Fruit fly (Drosophila melanogaster) whole organism, embryonic: ENCODE measurements around the gene scpr-C.

ENCODE experiments used
- Abd-B ChIP-seq: fragments of 200-800 bp; sonication (Bioruptor generic); optimal IDR thresholded peaks from 2 replicates; lab custom pipeline; 2018; ENCODE audit warnings: missing biosample characterization, mild to moderate bottlenecking, missing genetic modification characterization, moderate library complexity
- Ada2b ChIP-seq: fragments of 200-800 bp; sonication (Bioruptor generic); IDR thresholded peaks from 2 replicates; pipeline ENCODE4 v1.3.6; 2022; ENCODE audit warnings: missing biosample characterization, missing genetic modification characterization
- CG10274 ChIP-seq: fragments of 200-800 bp; sonication (Bioruptor generic); optimal IDR thresholded peaks from 3 replicates; lab custom pipeline; 2017; ENCODE audit warnings: missing biosample characterization, mild to moderate bottlenecking, missing genetic modification characterization
- CG11695 ChIP-seq: fragments of 200-800 bp; sonication (Bioruptor generic); IDR thresholded peaks from 3 replicates; pipeline ENCODE4 v1.3.6; 2022; ENCODE audit warnings: missing biosample characterization, missing genetic modification characterization
- CG12769 ChIP-seq: fragments of 200-800 bp; sonication (Bioruptor generic); optimal IDR thresholded peaks from 2 replicates; lab custom pipeline; 2019; ENCODE audit warnings: missing biosample characterization, mild to moderate bottlenecking, missing genetic modification characterization, moderate library complexity
- CG13287 ChIP-seq: fragments of 200-800 bp; sonication (Bioruptor generic); IDR thresholded peaks from 2 replicates; pipeline ENCODE4 v1.3.6; 2022; ENCODE audit warnings: missing biosample characterization, missing genetic modification characterization; ENCODE audit not compliant: partially characterized antibody
- CG16813 ChIP-seq: fragments of 200-800 bp; sonication (Bioruptor generic); IDR thresholded peaks from 3 replicates; pipeline ENCODE4 v1.3.6; 2022; ENCODE audit warnings: missing biosample characterization, missing genetic modification characterization; ENCODE audit not compliant: partially characterized antibody
- CG16815 ChIP-seq: fragments of 200-800 bp; sonication (Bioruptor generic); optimal IDR thresholded peaks from 3 replicates; lab custom pipeline; 2017; ENCODE audit warnings: missing biosample characterization, mild to moderate bottlenecking, missing genetic modification characterization
- CG17186 ChIP-seq: fragments of 200-800 bp; sonication (Bioruptor generic); optimal IDR thresholded peaks from 3 replicates; lab custom pipeline; 2017; ENCODE audit warnings: missing biosample characterization, missing genetic modification reagents, missing genetic modification characterization
- CG17802 ChIP-seq: fragments of 200-800 bp; sonication (Bioruptor generic); optimal IDR thresholded peaks from 2 replicates; lab custom pipeline; 2018; ENCODE audit warnings: missing biosample characterization, mild to moderate bottlenecking, missing genetic modification characterization, moderate library complexity
- CG2120 ChIP-seq: fragments of 200-800 bp; sonication (Bioruptor generic); optimal IDR thresholded peaks from 3 replicates; lab custom pipeline; 2016; ENCODE audit warnings: missing biosample characterization, missing genetic modification characterization
- CG30403 ChIP-seq: fragments of 200-800 bp; sonication (Bioruptor generic); optimal IDR thresholded peaks from 3 replicates; lab custom pipeline; 2016; ENCODE audit warnings: missing biosample characterization, missing genetic modification characterization
- CG31365 ChIP-seq: fragments of 200-800 bp; sonication (Bioruptor generic); optimal IDR thresholded peaks from 2 replicates; lab custom pipeline; 2018; ENCODE audit warnings: missing biosample characterization, mild to moderate bottlenecking, missing genetic modification characterization
- CG33213 ChIP-seq: fragments of 200-800 bp; sonication (Bioruptor generic); optimal IDR thresholded peaks from 3 replicates; lab custom pipeline; 2016; ENCODE audit warnings: missing biosample characterization, missing genetic modification characterization
- CG4328 ChIP-seq: fragments of 200-800 bp; sonication (Bioruptor generic); optimal IDR thresholded peaks from 3 replicates; lab custom pipeline; 2017; ENCODE audit warnings: missing biosample characterization, missing genetic modification reagents, missing genetic modification characterization
- CG4424 ChIP-seq: fragments of 200-800 bp; sonication (Bioruptor generic); optimal IDR thresholded peaks from 3 replicates; lab custom pipeline; 2016; ENCODE audit warnings: missing biosample characterization, missing genetic modification characterization
- CG6272 ChIP-seq: fragments of 200-800 bp; sonication (Bioruptor generic); IDR thresholded peaks from 2 replicates; pipeline ENCODE4 v1.3.6; 2022; ENCODE audit warnings: missing biosample characterization, missing genetic modification characterization
- CG6654 ChIP-seq: fragments of 200-800 bp; sonication (Bioruptor generic); optimal IDR thresholded peaks from 2 replicates; lab custom pipeline; 2017; ENCODE audit warnings: missing biosample characterization, mild to moderate bottlenecking, missing genetic modification characterization
- CG7786 ChIP-seq: fragments of 200-800 bp; sonication (Bioruptor generic); optimal IDR thresholded peaks from 2 replicates; lab custom pipeline; 2016; ENCODE audit warnings: missing biosample characterization, missing genetic modification characterization
- CG9932 ChIP-seq: fragments of 200-800 bp; sonication (Bioruptor generic); IDR thresholded peaks from 2 replicates; pipeline ENCODE4 v1.3.6; 2022; ENCODE audit warnings: missing biosample characterization, missing genetic modification characterization
- CTCF ChIP-seq: fragments of 200-800 bp; sonication (Bioruptor generic); optimal IDR thresholded peaks from 2 replicates; lab custom pipeline; 2017; ENCODE audit warnings: missing biosample characterization, mild to moderate bottlenecking, missing genetic modification characterization, moderate library complexity
- Camta ChIP-seq: fragments of 200-800 bp; sonication (Bioruptor generic); optimal IDR thresholded peaks from 2 replicates; lab custom pipeline; 2016; ENCODE audit warnings: missing biosample characterization, missing genetic modification characterization
- CrebB ChIP-seq: fragments of 200-800 bp; sonication (Bioruptor generic); optimal IDR thresholded peaks from 3 replicates; lab custom pipeline; 2018; ENCODE audit warnings: missing biosample characterization, mild to moderate bottlenecking, missing genetic modification characterization
- Doc3 ChIP-seq: fragments of 200-800 bp; sonication (Bioruptor generic); IDR thresholded peaks from 3 replicates; pipeline ENCODE4 v1.3.6; 2022; ENCODE audit warnings: missing biosample characterization, missing genetic modification characterization; ENCODE audit not compliant: partially characterized antibody
- Elba2 ChIP-seq: fragments of 200-800 bp; sonication (Bioruptor generic); optimal IDR thresholded peaks from 3 replicates; lab custom pipeline; 2016; ENCODE audit warnings: missing biosample characterization, missing genetic modification characterization
- Hr78 ChIP-seq, 2 experiments: fragments of 200-800 bp in 1 of 2; fragments of >200 bp in 1 of 2; sonication (Bioruptor generic) in 1 of 2; optimal IDR thresholded peaks; 2 replicates each; lab custom pipeline; 2017 to 2019; ENCODE audit warnings: missing biosample characterization in 2 of 2, missing genetic modification characterization in 2 of 2, mild to moderate bottlenecking in 1 of 2, moderate library complexity in 1 of 2
- Hsf ChIP-seq: fragments of 200-800 bp; sonication (Bioruptor generic); optimal IDR thresholded peaks from 3 replicates; lab custom pipeline; 2016; ENCODE audit warnings: missing biosample characterization, missing genetic modification characterization
- Kr ChIP-seq: fragments of 200-800 bp; sonication (Bioruptor generic); optimal IDR thresholded peaks from 2 replicates; lab custom pipeline; 2017; ENCODE audit warnings: missing biosample characterization, mild to moderate bottlenecking, missing genetic modification characterization
- NFAT ChIP-seq: fragments of 200-800 bp; sonication (Bioruptor generic); IDR thresholded peaks from 2 replicates; pipeline ENCODE4 v1.3.6; 2022; ENCODE audit warnings: missing biosample characterization, missing genetic modification characterization
- Rfx ChIP-seq: fragments of 200-800 bp; sonication (Bioruptor generic); IDR thresholded peaks from 2 replicates; pipeline ENCODE4 v1.3.6; 2022; ENCODE audit warnings: missing biosample characterization, missing genetic modification characterization
- Six4 ChIP-seq: fragments of 200-800 bp; sonication (Bioruptor generic); optimal IDR thresholded peaks from 2 replicates; lab custom pipeline; 2016; ENCODE audit warnings: missing biosample characterization, missing genetic modification characterization
- Sox100B ChIP-seq: fragments of 200-800 bp; sonication (Bioruptor generic); optimal IDR thresholded peaks from 3 replicates; lab custom pipeline; 2018; ENCODE audit warnings: missing biosample characterization, mild to moderate bottlenecking, missing genetic modification characterization
- Sry-δ ChIP-seq: fragments of 200-800 bp; sonication (Bioruptor generic); optimal IDR thresholded peaks from 2 replicates; lab custom pipeline; 2016; ENCODE audit warnings: missing biosample characterization, missing genetic modification characterization
- Tbp ChIP-seq: fragments of >200 bp; optimal IDR thresholded peaks from 2 replicates; lab custom pipeline; 2018; ENCODE audit warnings: missing biosample characterization, missing genetic modification characterization
- caup ChIP-seq: fragments of 200-800 bp; sonication (Bioruptor generic); optimal IDR thresholded peaks from 3 replicates; lab custom pipeline; 2017; ENCODE audit warnings: missing biosample characterization, mild to moderate bottlenecking, missing genetic modification characterization, moderate library complexity; ENCODE audit not compliant: severe bottlenecking
- emc ChIP-seq: fragments of 200-800 bp; sonication (Bioruptor generic); optimal IDR thresholded peaks from 2 replicates; lab custom pipeline; 2016; ENCODE audit warnings: missing biosample characterization, missing genetic modification characterization
- exex ChIP-seq: fragments of 200-800 bp; sonication (Bioruptor generic); optimal IDR thresholded peaks from 4 replicates; lab custom pipeline; 2018; ENCODE audit warnings: missing biosample characterization, mild to moderate bottlenecking, missing genetic modification characterization, moderate library complexity
- fd3F ChIP-seq: fragments of 200-800 bp; sonication (Bioruptor generic); optimal IDR thresholded peaks from 2 replicates; lab custom pipeline; 2018; ENCODE audit warnings: missing biosample characterization, mild to moderate bottlenecking, missing genetic modification characterization, moderate library complexity
- gce ChIP-seq: fragments of 200-800 bp; sonication (Bioruptor generic); IDR thresholded peaks from 3 replicates; pipeline ENCODE4 v1.3.6; 2022; ENCODE audit warnings: missing biosample characterization, missing genetic modification characterization
- gcm ChIP-seq: fragments of 200-800 bp; sonication (Bioruptor generic); optimal IDR thresholded peaks from 2 replicates; lab custom pipeline; 2019; ENCODE audit warnings: missing biosample characterization, mild to moderate bottlenecking, missing genetic modification characterization, moderate library complexity
- luna ChIP-seq: fragments of 200-800 bp; sonication (Bioruptor generic); optimal IDR thresholded peaks from 2 replicates; lab custom pipeline; 2016; ENCODE audit warnings: missing biosample characterization, missing genetic modification characterization
- nerfin-1 ChIP-seq: fragments of 200-800 bp; sonication (Bioruptor generic); optimal IDR thresholded peaks from 3 replicates; lab custom pipeline; 2019; ENCODE audit warnings: missing biosample characterization, mild to moderate bottlenecking, missing genetic modification characterization, moderate library complexity
- nmo ChIP-seq: fragments of 200-800 bp; sonication (Bioruptor generic); optimal IDR thresholded peaks from 2 replicates; lab custom pipeline; 2018; ENCODE audit warnings: missing biosample characterization, mild to moderate bottlenecking, missing genetic modification characterization, moderate library complexity
- org-1 ChIP-seq: fragments of 200-800 bp; sonication (Bioruptor generic); optimal IDR thresholded peaks from 2 replicates; lab custom pipeline; 2017; ENCODE audit warnings: missing biosample characterization, missing genetic modification characterization
- pb ChIP-seq: fragments of 200-800 bp; sonication (Bioruptor generic); optimal IDR thresholded peaks from 3 replicates; lab custom pipeline; 2016; ENCODE audit warnings: missing biosample characterization, missing genetic modification characterization
- pnt ChIP-seq: fragments of 200-800 bp; sonication (Bioruptor generic); optimal IDR thresholded peaks from 3 replicates; lab custom pipeline; 2016; ENCODE audit warnings: missing biosample characterization, missing genetic modification characterization
- psq ChIP-seq: fragments of 200-800 bp; sonication (Bioruptor generic); optimal IDR thresholded peaks from 2 replicates; lab custom pipeline; 2017; ENCODE audit warnings: missing biosample characterization, missing genetic modification characterization
- pzg ChIP-seq: fragments of 200-800 bp; sonication (Bioruptor generic); optimal IDR thresholded peaks from 3 replicates; lab custom pipeline; 2018; ENCODE audit warnings: missing biosample characterization, mild to moderate bottlenecking, missing genetic modification characterization, moderate library complexity
- schlank ChIP-seq: fragments of 200-800 bp; sonication (Bioruptor generic); optimal IDR thresholded peaks from 2 replicates; lab custom pipeline; 2018; ENCODE audit warnings: missing biosample characterization, mild to moderate bottlenecking, missing genetic modification characterization
- ttk ChIP-seq: fragments of 200-800 bp; sonication (Bioruptor generic); IDR thresholded peaks from 2 replicates; pipeline ENCODE4 v2.1.2; 2022; ENCODE audit warnings: missing biosample characterization, missing genetic modification characterization
- zen2 ChIP-seq: fragments of 200-800 bp; sonication (Bioruptor generic); IDR thresholded peaks from 3 replicates; pipeline ENCODE4 v1.3.6; 2022; ENCODE audit warnings: missing biosample characterization, missing genetic modification characterization; ENCODE audit not compliant: partially characterized antibody

Gene scpr-C

DNA sequence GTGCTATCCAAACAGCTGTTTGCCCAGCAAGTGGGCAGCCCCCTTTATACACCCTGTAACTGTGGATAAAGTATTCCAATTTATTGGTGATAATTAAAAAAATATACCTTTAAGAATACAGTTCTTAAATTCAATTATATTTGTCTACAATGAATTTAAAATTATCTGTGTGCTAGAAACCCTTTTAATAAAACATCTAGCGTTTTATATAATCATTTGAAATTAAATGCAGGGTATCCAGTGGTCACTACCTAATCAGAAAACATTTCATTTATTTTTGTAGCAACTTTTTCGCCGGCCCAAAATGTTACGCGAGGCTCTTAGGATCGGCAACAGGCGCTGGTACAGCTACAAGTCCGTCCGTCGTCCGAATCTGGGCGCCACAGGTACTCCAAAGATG lies 1.2 kb downstream of the scpr-C start, which contains the start of gene CG17726 (continued):
- TF ChIP-seq CG16813 (no peak), CG13287 (GFP tag; lab: Robert Waterston, UW) (peak; percentile 56; the same call in 1 of the 2 replicates), Sox100B (no peak), Elba2 (GFP tag; lab: Kevin White, UChicago) (peak; percentile 88), NFAT (peak; percentile 90), pb (GFP tag; lab: Kevin White, UChicago) (peak; percentile 57), fd3F (GFP tag; lab: Kevin White, UChicago) (peak; percentile 97), CG6654 (GFP tag; lab: Kevin White, UChicago) (peak; percentile 69), CG4424 (GFP tag; lab: Kevin White, UChicago) (peak; percentile 97), Hr78 (GFP tag; optimal IDR thresholded peaks at IDR 0.05; lab: Kevin White, UChicago) (no peak), ttk (GFP tag; lab: Robert Waterston, UW) (peak; percentile 98), pzg (GFP tag; lab: Kevin White, UChicago) (peak; percentile 24), caup (GFP tag; lab: Kevin White, UChicago) (peak; percentile 90), Rfx (peak; percentile 98), CG33213 (peak; percentile 67), Camta (GFP tag; lab: Kevin White, UChicago) (peak; percentile 95), schlank (peak; percentile 88), exex (tag; lab: Kevin White, UChicago) (no peak), luna (GFP tag; lab: Kevin White, UChicago) (peak; percentile 27), gce (GFP tag; lab: Robert Waterston, UW) (peak; percentile 98), Sry-δ (GFP tag; lab: Kevin White, UChicago) (peak; percentile 45), nerfin-1 (tag; lab: Kevin White, UChicago) (peak; percentile 93), CG31365 (tag; lab: Kevin White, UChicago) (peak; percentile 81), CG17186 (GFP tag; lab: Kevin White, UChicago) (peak; percentile 66), CG6272 (GFP tag; lab: Robert Waterston, UW) (peak; percentile 93), CG30403 (peak; percentile 97), CG2120 (GFP tag; lab: Kevin White, UChicago) (peak; percentile 97), CG11695 (peak; percentile 98), Doc3 (no peak), emc (GFP tag; lab: Kevin White, UChicago) (peak; percentile 54), CG7786 (GFP tag; lab: Kevin White, UChicago) (peak; percentile 87), zen2 (GFP tag; lab: Robert Waterston, UW) (no peak), org-1 (GFP tag; lab: Kevin White, UChicago) (peak; percentile 93), CG12769 (tag; lab: Kevin White, UChicago) (no peak), CG17802 (tag; lab: Kevin White, UChicago) (peak; percentile 69), nmo (GFP tag; lab: Kevin White, UChicago) (peak; percentile 99), psq (GFP tag; lab: Kevin White, UChicago) (peak; percentile 88), CG10274 (GFP tag; lab: Kevin White, UChicago) (peak; percentile 81), CrebB (peak; percentile 96), Six4 (GFP tag; lab: Kevin White, UChicago) (peak; percentile 96), Tbp (no peak), pnt (GFP tag; lab: Kevin White, UChicago) (peak; percentile 86), Hsf (GFP tag; lab: Kevin White, UChicago) (peak; percentile 97), Ada2b (GFP tag; lab: Robert Waterston, UW) (peak; percentile 98), CTCF (GFP tag; lab: Kevin White, UChicago) (peak; percentile 36), CG16815 (GFP tag; lab: Kevin White, UChicago) (peak; percentile 94), CG4328 (peak; percentile 55), gcm (GFP tag; lab: Kevin White, UChicago) (peak; percentile 98), Kr (no peak), CG9932 (GFP tag; lab: Robert Waterston, UW) (peak; percentile 96), Abd-B (GFP tag; lab: Kevin White, UChicago) (peak; percentile 94)
